Fruit fly (Drosophila melanogaster): Measurements from ENCODE around the gene tos.

dm6 chr2L:18653328-18653675 is 28.6 kb downstream of the tos start:
- no peak for TF ChIP-seq tx (GFP tag; optimal IDR thresholded peaks at IDR 0.05)
- no peak for TF ChIP-seq Tbp (GFP tag; optimal IDR thresholded peaks at IDR 0.05)

All from whole organism, embryonic.